Fruit fly (Drosophila melanogaster): ENCODE results near the gene CG14316.
A peak's percentile ranks its signal among the peaks of the same experiment; 100 is the strongest.

The CG14316 gene

dm6 chr3R:18171983-18172967 is 20.4 kb downstream of the CG14316 start (continued):
- no peak for TF ChIP-seq fd85E (GFP tag; optimal IDR thresholded peaks at IDR 0.05)
- no peak for TF ChIP-seq achi (GFP tag; optimal IDR thresholded peaks at IDR 0.05)
- TF ChIP-seq CG10631 (GFP tag; optimal IDR thresholded peaks at IDR 0.05), result no peak
- peak; percentile 91 for TF ChIP-seq svp (GFP tag)
- peak; percentile 96 for TF ChIP-seq Eip78C (GFP tag)
- TF ChIP-seq vri (GFP tag; optimal IDR thresholded peaks at IDR 0.05), result no peak
- TF ChIP-seq CG31627 (GFP tag; optimal IDR thresholded peaks at IDR 0.05), result peak; percentile 79
- peak; percentile 85 for TF ChIP-seq CG15336 (GFP tag; IDR thresholded peaks at IDR 0.05)
- TF ChIP-seq CG1621 (tag; optimal IDR thresholded peaks at IDR 0.05), result no peak
- no peak for TF ChIP-seq Hr38 (GFP tag; optimal IDR thresholded peaks at IDR 0.05)
- peak; percentile 82 for TF ChIP-seq cyc (GFP tag; optimal IDR thresholded peaks at IDR 0.05)
- no peak for TF ChIP-seq Sox102F (GFP tag; optimal IDR thresholded peaks at IDR 0.05)
- TF ChIP-seq CG6792 (GFP tag; optimal IDR thresholded peaks at IDR 0.05), result peak; percentile 66
- TF ChIP-seq CG6163 (GFP tag; IDR thresholded peaks at IDR 0.05), result peak; percentile 74
- TF ChIP-seq CG11294 (GFP tag; IDR thresholded peaks at IDR 0.05), result peak; percentile 58
- TF ChIP-seq dsx (GFP tag; optimal IDR thresholded peaks at IDR 0.05; ENCODE audit: poor library complexity, severe bottlenecking), result no peak
- TF ChIP-seq Eip75B (GFP tag; optimal IDR thresholded peaks at IDR 0.05), result no peak
- TF ChIP-seq fd59A (GFP tag; optimal IDR thresholded peaks at IDR 0.05), result peak; percentile 59
- TF ChIP-seq esn (GFP tag; optimal IDR thresholded peaks at IDR 0.05), result peak; percentile 85
- TF ChIP-seq Ets96B (tag; optimal IDR thresholded peaks at IDR 0.05), result peak; percentile 67
- peak; percentile 80 for TF ChIP-seq Sox14 (GFP tag; optimal IDR thresholded peaks at IDR 0.05)
- TF ChIP-seq CG6276 (GFP tag; optimal IDR thresholded peaks at IDR 0.05), result peak; percentile 90
- TF ChIP-seq CG8119 (GFP tag; IDR thresholded peaks at IDR 0.05), result peak; percentile 89
- TF ChIP-seq Sox15 (GFP tag; optimal IDR thresholded peaks at IDR 0.05), result peak; percentile 64
- TF ChIP-seq dac (GFP tag; optimal IDR thresholded peaks at IDR 0.05), result peak; percentile 67
- peak; percentile 71 for TF ChIP-seq CG16779 (tag; optimal IDR thresholded peaks at IDR 0.05)
- TF ChIP-seq net (GFP tag; optimal IDR thresholded peaks at IDR 0.05), result peak; percentile 81
- TF ChIP-seq salr (GFP tag; optimal IDR thresholded peaks at IDR 0.05), result peak in 1 of 2 experiments; percentile 87
- peak; percentile 83 for TF ChIP-seq topi (GFP tag; optimal IDR thresholded peaks at IDR 0.05)
- TF ChIP-seq Ets21C (GFP tag; optimal IDR thresholded peaks at IDR 0.05), result peak; percentile 72
- peak; percentile 65 for TF ChIP-seq CG8632 (GFP tag; optimal IDR thresholded peaks at IDR 0.05)
- TF ChIP-seq Eip93F (GFP tag; optimal IDR thresholded peaks at IDR 0.05), result no peak
- TF ChIP-seq Met (GFP tag; optimal IDR thresholded peaks at IDR 0.05), result no peak
- no peak for TF ChIP-seq fkh (GFP tag; optimal IDR thresholded peaks at IDR 0.05)
- no peak for TF ChIP-seq Smox (GFP tag; optimal IDR thresholded peaks at IDR 0.05)
- TF ChIP-seq CG11762 (GFP tag; optimal IDR thresholded peaks at IDR 0.05; ENCODE audit: insufficient read depth), result peak; percentile 70

- TF ChIP-seq CG9139 (GFP tag; optimal IDR thresholded peaks at IDR 0.05) (no peak), eg (GFP tag; IDR thresholded peaks at IDR 0.05) (no peak), CG6276 (GFP tag; optimal IDR thresholded peaks at IDR 0.05) (no peak), esn (GFP tag; optimal IDR thresholded peaks at IDR 0.05) (peak; percentile 8), CG6163 (GFP tag; IDR thresholded peaks at IDR 0.05) (peak; percentile 19; the same call in 1 of the 3 replicates)
Observed at dm6 chr3R:18183244-18183643, 31.3 kb downstream of the CG14316 start, which contains the start of gene cdm. TSS of gene cdm (minus strand) at chr3R:18183479.

dm6 chr3R:18185385-18185784 is 33.5 kb downstream of the CG14316 start, which contains the start of the genes Arp5 and CG7208:
TSS of gene Arp5 (plus strand) at chr3R:18185498.
TSS of gene CG7208 (minus strand) at chr3R:18185715.
- TF ChIP-seq Ets96B (tag; optimal IDR thresholded peaks at IDR 0.05) (peak; percentile 30), esn (GFP tag; optimal IDR thresholded peaks at IDR 0.05) (peak; percentile 83), Hr38 (GFP tag; optimal IDR thresholded peaks at IDR 0.05) (no peak), CG3032 (tag; optimal IDR thresholded peaks at IDR 0.05) (peak; percentile 48), Sox15 (GFP tag; optimal IDR thresholded peaks at IDR 0.05) (no peak), dac (GFP tag; optimal IDR thresholded peaks at IDR 0.05) (no peak), CG11294 (GFP tag; IDR thresholded peaks at IDR 0.05) (no peak), eg (GFP tag; IDR thresholded peaks at IDR 0.05) (no peak; the same call in 2 of the 3 replicates), salr (GFP tag; optimal IDR thresholded peaks at IDR 0.05) (no peak), Sox102F (GFP tag; optimal IDR thresholded peaks at IDR 0.05) (no peak), CG10669 (GFP tag; optimal IDR thresholded peaks at IDR 0.05) (no peak), CG15336 (GFP tag; IDR thresholded peaks at IDR 0.05) (no peak), acj6 (GFP tag; optimal IDR thresholded peaks at IDR 0.05) (peak; percentile 69), CG10631 (GFP tag; optimal IDR thresholded peaks at IDR 0.05) (no peak), CG11762 (GFP tag; optimal IDR thresholded peaks at IDR 0.05; ENCODE audit: insufficient read depth) (peak; percentile 36), Hr4 (GFP tag; optimal IDR thresholded peaks at IDR 0.05) (no peak), net (GFP tag; optimal IDR thresholded peaks at IDR 0.05) (no peak), CG3919 (GFP tag; optimal IDR thresholded peaks at IDR 0.05) (no peak), Eip75B (GFP tag; optimal IDR thresholded peaks at IDR 0.05) (no peak), CG8119 (GFP tag; IDR thresholded peaks at IDR 0.05) (no peak; the same call in 2 of the 3 replicates), CG8319 (GFP tag; optimal IDR thresholded peaks at IDR 0.05) (peak; percentile 51), CG8632 (GFP tag; optimal IDR thresholded peaks at IDR 0.05) (peak; percentile 39), fd85E (GFP tag; optimal IDR thresholded peaks at IDR 0.05) (peak; percentile 10), Met (GFP tag; optimal IDR thresholded peaks at IDR 0.05) (no peak)
